Worm (Caenorhabditis elegans): Measurements from ENCODE around the gene T03F7.7.
A peak's percentile ranks its signal among the peaks of the same experiment; 100 is the strongest.

T03F7.7 gene

DNA sequence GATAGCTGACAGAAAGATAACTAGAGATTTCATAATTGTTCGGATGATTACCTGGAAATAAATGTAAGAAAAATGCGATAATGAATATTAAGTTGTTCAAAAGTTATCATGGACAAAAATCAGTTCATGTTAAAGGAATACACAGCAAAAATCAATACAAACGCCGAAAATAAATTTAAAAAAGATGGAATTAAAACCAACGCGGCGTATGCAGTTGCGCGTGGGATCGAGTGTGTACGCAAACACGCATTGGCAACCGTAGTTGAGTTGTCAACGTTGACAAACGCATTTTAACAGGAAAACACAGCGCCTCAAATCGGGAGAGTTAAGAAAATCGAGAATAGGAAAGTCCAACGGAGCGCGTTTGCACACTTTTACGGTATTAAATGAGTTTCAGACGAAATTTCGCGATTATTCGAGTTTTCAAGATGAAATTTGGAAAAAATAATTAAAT is 15.7 kb downstream of the T03F7.7 start, which contains the start of gene tmed-10 (continued):
- peak; percentile 12 for TF ChIP-seq snpc-4 (tag; optimal IDR thresholded peaks at IDR 0.05)
- no peak for TF ChIP-seq ztf-1 (GFP tag; conservative IDR thresholded peaks at IDR 0.05)
- peak; percentile 47 for TF ChIP-seq zag-1 (tag; optimal IDR thresholded peaks at IDR 0.05)
- peak; percentile 66 to 93 for TF ChIP-seq lsy-2 (tag; optimal IDR thresholded peaks at IDR 0.05)
- TF ChIP-seq C34F6.9 (tag; optimal IDR thresholded peaks at IDR 0.05): peak; percentile 77
- no peak for TF ChIP-seq nhr-11 (tag; optimal IDR thresholded peaks at IDR 0.05)
- TF ChIP-seq mab-5 (tag; optimal IDR thresholded peaks at IDR 0.05): no peak
- TF ChIP-seq blmp-1 (tag; optimal IDR thresholded peaks at IDR 0.05; ENCODE audit: insufficient read depth): no peak
- TF ChIP-seq sma-3 (GFP tag; optimal IDR thresholded peaks at IDR 0.05): peak; percentile 54
- peak; percentile 33 for TF ChIP-seq fos-1 (tag; optimal IDR thresholded peaks at IDR 0.05)

DNA sequence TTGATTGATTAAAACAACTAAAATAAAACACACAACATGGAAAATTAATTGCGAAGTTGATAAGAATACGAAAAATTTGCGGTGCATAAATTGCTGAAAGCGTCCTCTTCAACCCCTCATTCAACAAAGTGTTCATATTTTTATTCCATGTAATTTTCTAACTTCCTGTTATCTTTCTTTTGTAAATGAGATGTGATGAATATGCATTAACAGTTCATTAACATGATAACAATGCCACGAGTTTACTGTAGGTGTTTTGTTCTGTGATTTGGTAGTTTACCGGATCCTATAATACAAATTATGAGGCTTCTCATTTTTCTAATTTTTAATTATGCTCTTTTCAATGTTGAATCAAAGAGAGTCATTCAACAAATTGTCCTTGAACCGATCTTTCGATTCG is 17.9 kb downstream of the T03F7.7 start, which contains the start of gene F47G9.6:
F47G9.6 (plus strand) TSS at position 301 of the 400 bp plus-strand sequence.
- TF ChIP-seq gmeb-1 (tag; optimal IDR thresholded peaks at IDR 0.05) (no peak), lin-11 (tag; optimal IDR thresholded peaks at IDR 0.05) (no peak), sma-3 (GFP tag; optimal IDR thresholded peaks at IDR 0.05) (no peak), mab-5 (tag; optimal IDR thresholded peaks at IDR 0.05) (no peak), unc-39 (tag; optimal IDR thresholded peaks at IDR 0.05) (no peak), blmp-1 (tag; optimal IDR thresholded peaks at IDR 0.05; ENCODE audit: insufficient read depth) (no peak)

DNA sequence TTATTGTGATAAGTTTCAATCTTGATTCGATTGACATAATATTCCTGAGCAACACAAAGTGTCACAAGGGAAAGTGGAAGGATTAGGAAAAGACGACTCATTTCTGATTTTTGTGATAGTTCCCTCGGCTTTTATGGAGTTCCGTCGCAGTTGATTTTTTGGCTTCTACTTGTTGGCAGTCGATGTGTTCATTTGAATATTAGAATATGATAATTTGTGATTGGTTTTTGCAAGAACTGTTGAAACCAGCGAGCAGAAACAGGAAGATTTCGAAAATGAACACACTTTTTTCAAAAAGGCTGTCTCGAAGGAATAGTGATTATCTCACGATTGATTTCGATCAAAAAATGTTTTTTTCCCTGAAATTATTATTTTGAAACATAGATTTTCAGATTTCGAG is 23.0 kb downstream of the T03F7.7 start, which contains the start of gene T02E9.6:
T02E9.6 (minus strand) TSS at position 101 of the 400 bp plus-strand sequence.
- TF ChIP-seq nhr-25 (tag; optimal IDR thresholded peaks at IDR 0.05) (no peak), nhr-11 (tag; optimal IDR thresholded peaks at IDR 0.05) (no peak), F13H6.1 (tag; optimal IDR thresholded peaks at IDR 0.05) (no peak), nhr-129 (tag; optimal IDR thresholded peaks at IDR 0.05) (no peak), aly-2 (tag; optimal IDR thresholded peaks at IDR 0.05) (no peak), ceh-16 (tag; optimal IDR thresholded peaks at IDR 0.05) (no peak), crh-2 (tag; optimal IDR thresholded peaks at IDR 0.05) (no peak), ama-1 (optimal IDR thresholded peaks at IDR 0.05) (no peak), nhr-237 (tag; optimal IDR thresholded peaks at IDR 0.05) (no peak), nhr-6 (tag; optimal IDR thresholded peaks at IDR 0.05) (no peak), gmeb-1 (tag; optimal IDR thresholded peaks at IDR 0.05) (no peak), nhr-10 (tag; optimal IDR thresholded peaks at IDR 0.05) (no peak), ztf-1 (GFP tag; conservative IDR thresholded peaks at IDR 0.05) (no peak), nhr-23 (tag; optimal IDR thresholded peaks at IDR 0.05) (no peak), alr-1 (tag; optimal IDR thresholded peaks at IDR 0.05) (no peak), nhr-77 (tag; optimal IDR thresholded peaks at IDR 0.05) (no peak), nhr-12 (tag; optimal IDR thresholded peaks at IDR 0.05) (no peak), snpc-4 (tag; optimal IDR thresholded peaks at IDR 0.05) (no peak), elt-1 (tag; optimal IDR thresholded peaks at IDR 0.05) (no peak)

DNA sequence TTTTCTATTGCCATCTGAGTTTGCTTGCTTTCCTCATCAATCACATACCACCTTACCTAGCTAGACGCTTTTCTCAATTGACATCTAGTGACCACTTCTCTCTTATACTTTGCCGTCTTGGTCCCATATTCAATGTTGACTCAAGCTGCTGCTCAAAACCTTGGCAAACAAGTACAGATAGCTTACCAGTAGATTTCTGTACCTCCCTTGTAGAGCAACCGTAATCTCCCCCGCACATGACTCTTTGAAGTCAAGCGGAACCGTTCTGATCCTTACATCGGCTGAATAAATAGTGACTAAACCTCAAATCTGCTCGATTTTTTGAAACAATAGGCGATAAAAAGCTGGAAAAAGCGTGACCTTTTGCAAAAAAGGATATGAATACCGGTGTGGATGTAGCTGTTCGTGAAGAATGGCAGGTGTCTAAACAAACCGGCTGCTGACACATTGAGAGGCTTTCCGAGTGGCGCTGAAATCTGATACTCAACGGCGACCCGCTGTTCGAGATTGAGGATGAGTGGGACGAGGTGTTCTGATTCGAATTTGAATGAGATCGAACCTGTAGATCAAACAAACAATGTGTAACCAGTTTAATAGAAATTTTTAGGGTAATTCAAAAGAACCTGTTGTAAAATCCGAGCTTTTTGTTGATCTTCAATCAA is 24.7 kb downstream of the T03F7.7 start:
- TF ChIP-seq nhr-129 (tag; optimal IDR thresholded peaks at IDR 0.05): no peak
- TF ChIP-seq ama-1 (optimal IDR thresholded peaks at IDR 0.05): no peak
- no peak for TF ChIP-seq nhr-10 (tag; optimal IDR thresholded peaks at IDR 0.05)
- TF ChIP-seq ztf-1 (GFP tag; conservative IDR thresholded peaks at IDR 0.05): no peak
- TF ChIP-seq elt-1 (tag; optimal IDR thresholded peaks at IDR 0.05): no peak
- no peak for TF ChIP-seq unc-39 (tag; optimal IDR thresholded peaks at IDR 0.05)
- no peak for TF ChIP-seq lsy-2 (tag; optimal IDR thresholded peaks at IDR 0.05)
- TF ChIP-seq unc-55 (GFP tag; optimal IDR thresholded peaks at IDR 0.05): no peak
- TF ChIP-seq elt-3 (tag; optimal IDR thresholded peaks at IDR 0.05): no peak
- TF ChIP-seq dmd-4 (tag; optimal IDR thresholded peaks at IDR 0.05): no peak
- no peak for TF ChIP-seq unc-62 (GFP tag; optimal IDR thresholded peaks at IDR 0.05)
- TF ChIP-seq lin-39 (tag; optimal IDR thresholded peaks at IDR 0.05): no peak
- TF ChIP-seq nhr-25 (tag; optimal IDR thresholded peaks at IDR 0.05): no peak
- no peak for TF ChIP-seq F13H6.1 (tag; optimal IDR thresholded peaks at IDR 0.05)
- TF ChIP-seq Y55F3AM.14 (GFP tag; optimal IDR thresholded peaks at IDR 0.05): no peak
- no peak for TF ChIP-seq R02D3.7 (tag; optimal IDR thresholded peaks at IDR 0.05)
- TF ChIP-seq nhr-77 (tag; optimal IDR thresholded peaks at IDR 0.05): no peak
- no peak for TF ChIP-seq lin-11 (tag; optimal IDR thresholded peaks at IDR 0.05)
